Worm (Caenorhabditis elegans): ENCODE measurements around the gene lgc-36.

lgc-36 gene

ce11 chrV:11258896-11259295, at the start of gene lgc-36:
TSS of gene lgc-36 (minus strand) at chrV:11258996.
- TF ChIP-seq dpl-1 (GFP tag; optimal IDR thresholded peaks at IDR 0.05) = no peak
- TF ChIP-seq nhr-20 (tag; optimal IDR thresholded peaks at IDR 0.05) = no peak
- TF ChIP-seq unc-62 (GFP tag; optimal IDR thresholded peaks at IDR 0.05) = no peak
- no peak for TF ChIP-seq grh-1 (GFP tag; IDR thresholded peaks at IDR 0.05)
- no peak for TF ChIP-seq efl-3 (GFP tag; optimal IDR thresholded peaks at IDR 0.05)
- no peak for TF ChIP-seq ztf-4 (tag; optimal IDR thresholded peaks at IDR 0.05)

- TF ChIP-seq nhr-84 (tag; optimal IDR thresholded peaks at IDR 0.05) (no peak), tlp-1 (tag; optimal IDR thresholded peaks at IDR 0.05) (no peak), nhr-11 (tag; optimal IDR thresholded peaks at IDR 0.05) (no peak), rnt-1 (tag; optimal IDR thresholded peaks at IDR 0.05) (no peak), C16A3.4 (tag; optimal IDR thresholded peaks at IDR 0.05) (no peak), swsn-7 (tag; optimal IDR thresholded peaks at IDR 0.05) (no peak), nhr-85 (tag) (no peak), jun-1 (tag; optimal IDR thresholded peaks at IDR 0.05) (no peak), lir-3 (tag; optimal IDR thresholded peaks at IDR 0.05; ENCODE audit: poor library complexity) (no peak), xbp-1 (tag; optimal IDR thresholded peaks at IDR 0.05) (no peak), ztf-4 (tag; optimal IDR thresholded peaks at IDR 0.05) (no peak), egl-27 (tag; optimal IDR thresholded peaks at IDR 0.05) (no peak), mdl-1 (tag; optimal IDR thresholded peaks at IDR 0.05) (no peak)
These were observed 49.5 kb upstream of the lgc-36 start, which contains the start of gene snf-11 for ce11 chrV:11308346-11308745. TSS of gene snf-11 (minus strand) at chrV:11308446.

- TF ChIP-seq aly-2 (tag; optimal IDR thresholded peaks at IDR 0.05) (no peak), dsc-1 (tag; optimal IDR thresholded peaks at IDR 0.05) (peak; percentile 72), unc-30 (tag; optimal IDR thresholded peaks at IDR 0.05) (no peak), elt-2 (tag; optimal IDR thresholded peaks at IDR 0.05) (no peak), zag-1 (tag; optimal IDR thresholded peaks at IDR 0.05) (no peak), egl-27 (tag; optimal IDR thresholded peaks at IDR 0.05) (no peak), nhr-28 (tag; optimal IDR thresholded peaks at IDR 0.05) (no peak), rnt-1 (tag; optimal IDR thresholded peaks at IDR 0.05) (peak; percentile 69), lin-14 (GFP tag; optimal IDR thresholded peaks at IDR 0.05) (peak; percentile 70), nhr-71 (tag; optimal IDR thresholded peaks at IDR 0.05) (peak; percentile 37), snu-23 (GFP tag; optimal IDR thresholded peaks at IDR 0.05) (peak; percentile 16), xbp-1 (tag; optimal IDR thresholded peaks at IDR 0.05) (no peak), nhr-19 (GFP tag; conservative IDR thresholded peaks at IDR 0.05) (peak; percentile 17), lin-13 (GFP tag; optimal IDR thresholded peaks at IDR 0.05) (no peak)
These were observed 49.0 kb upstream of the lgc-36 start for ce11 chrV:11307781-11308180.

- TF ChIP-seq dpl-1 (GFP tag; optimal IDR thresholded peaks at IDR 0.05) = no peak
- no peak for TF ChIP-seq mep-1 (tag; optimal IDR thresholded peaks at IDR 0.05)
- TF ChIP-seq unc-98 (GFP tag; IDR thresholded peaks at IDR 0.05) = no peak
- TF ChIP-seq mef-2 (tag; optimal IDR thresholded peaks at IDR 0.05) = no peak
- no peak for TF ChIP-seq blmp-1 (tag; optimal IDR thresholded peaks at IDR 0.05)
- no peak for TF ChIP-seq Y116A8C.19 (tag; optimal IDR thresholded peaks at IDR 0.05; ENCODE audit: borderline replicate concordance)
- no peak for TF ChIP-seq nhr-12 (tag; optimal IDR thresholded peaks at IDR 0.05)
- no peak for TF ChIP-seq ceh-88 (GFP tag; IDR thresholded peaks at IDR 0.05)
- TF ChIP-seq ztf-4 (tag; optimal IDR thresholded peaks at IDR 0.05) = no peak
- TF ChIP-seq mab-9 (GFP tag; IDR thresholded peaks at IDR 0.05) = no peak
- no peak for TF ChIP-seq sup-37 (GFP tag; optimal IDR thresholded peaks at IDR 0.05)
These were observed 46.1 kb upstream of the lgc-36 start, which contains the start of gene srh-45 for ce11 chrV:11304879-11305278. TSS of gene srh-45 (minus strand) at chrV:11304979.

Data from whole organism, L1 larva.